Worm (Caenorhabditis elegans): ENCODE measurements around the gene miga-1.

ce11 chrV:12369437-12369836 is 31.2 kb downstream of the miga-1 start, which contains the start of gene gcy-13:
- TF ChIP-seq nhr-23 (tag; optimal IDR thresholded peaks at IDR 0.05), result no peak
- TF ChIP-seq lin-13 (GFP tag; optimal IDR thresholded peaks at IDR 0.05), result no peak
- TF ChIP-seq unc-62 (GFP tag; optimal IDR thresholded peaks at IDR 0.05), result no peak
- TF ChIP-seq fos-1 (tag; optimal IDR thresholded peaks at IDR 0.05), result no peak
- no peak for TF ChIP-seq egl-27 (tag; optimal IDR thresholded peaks at IDR 0.05)
- TF ChIP-seq unc-55 (GFP tag; optimal IDR thresholded peaks at IDR 0.05), result no peak
- TF ChIP-seq alr-1 (tag; optimal IDR thresholded peaks at IDR 0.05), result no peak
- no peak for TF ChIP-seq elt-3 (tag; optimal IDR thresholded peaks at IDR 0.05)
- no peak for TF ChIP-seq ztf-11 (tag; optimal IDR thresholded peaks at IDR 0.05)
- TF ChIP-seq lsy-2 (tag; optimal IDR thresholded peaks at IDR 0.05), result no peak
